Worm (Caenorhabditis elegans) whole organism, L2 larva: Measurements from ENCODE around the gene ZK1236.1.

ENCODE experiments used
- C34F6.9 ChIP-seq: fragments of 150-350 bp; optimal IDR thresholded peaks from 2 replicates; lab custom pipeline; 2014; ENCODE audit warnings: missing biosample characterization, missing genetic modification characterization
- F13H6.1 ChIP-seq: sonication (generic microtip); optimal IDR thresholded peaks from 2 replicates; lab custom pipeline; 2016; ENCODE audit warnings: missing genetic modification characterization, missing compliant biosample characterization
- Y55F3AM.14 ChIP-seq: fragments of 200-800 bp; sonication (Bioruptor generic); optimal IDR thresholded peaks from 2 replicates; lab custom pipeline; 2018; ENCODE audit warnings: mild to moderate bottlenecking, missing genetic modification characterization, missing compliant biosample characterization
- ZK546.5 ChIP-seq: sonication (generic microtip); optimal IDR thresholded peaks from 2 replicates; lab custom pipeline; 2017; ENCODE audit warnings: missing biosample characterization, missing genetic modification characterization
- aly-2 ChIP-seq: fragments of 150-350 bp; optimal IDR thresholded peaks from 2 replicates; lab custom pipeline; 2014; ENCODE audit warnings: missing biosample characterization, missing genetic modification characterization
- ama-1 ChIP-seq: fragments of 150-350 bp; optimal IDR thresholded peaks from 2 replicates; lab custom pipeline; 2018; ENCODE audit warnings: inconsistent platforms
- blmp-1 ChIP-seq: sonication (generic microtip); optimal IDR thresholded peaks from 2 replicates; lab custom pipeline; 2017; ENCODE audit warnings: missing genetic modification characterization, mild to moderate bottlenecking, missing compliant biosample characterization, antibody characterized with exemption, moderate library complexity; ENCODE audit not compliant: insufficient read depth
- ceh-16 ChIP-seq: fragments of 150-350 bp; optimal IDR thresholded peaks from 2 replicates; lab custom pipeline; 2014; ENCODE audit warnings: missing biosample characterization, missing genetic modification characterization
- crh-2 ChIP-seq: sonication (generic microtip); optimal IDR thresholded peaks from 2 replicates; lab custom pipeline; 2017; ENCODE audit warnings: missing biosample characterization, missing genetic modification characterization
- dmd-4 ChIP-seq: sonication (generic microtip); optimal IDR thresholded peaks from 2 replicates; lab custom pipeline; 2017; ENCODE audit warnings: missing biosample characterization, missing genetic modification characterization
- egl-27 ChIP-seq: sonication (generic microtip); optimal IDR thresholded peaks from 3 replicates; lab custom pipeline; 2017; ENCODE audit warnings: missing biosample characterization, missing genetic modification reagents, missing genetic modification characterization
- fos-1 ChIP-seq: fragments of 150-350 bp; optimal IDR thresholded peaks from 2 replicates; lab custom pipeline; 2014; ENCODE audit warnings: missing biosample characterization, missing genetic modification characterization
- gmeb-1 ChIP-seq: fragments of 150-350 bp; optimal IDR thresholded peaks from 2 replicates; lab custom pipeline; 2014; ENCODE audit warnings: missing biosample characterization, missing genetic modification characterization
- lin-11 ChIP-seq: fragments of 150-350 bp; sonication (generic microtip); optimal IDR thresholded peaks from 2 replicates; lab custom pipeline; 2014; ENCODE audit warnings: missing biosample characterization, missing genetic modification characterization, inconsistent platforms, mixed read lengths
- lin-39 ChIP-seq: fragments of 150-350 bp; optimal IDR thresholded peaks from 2 replicates; lab custom pipeline; 2014; ENCODE audit warnings: missing biosample characterization, missing genetic modification reagents, missing genetic modification characterization
- lsy-2 ChIP-seq, 2 experiments: fragments of 150-350 bp in 1 of 2; sonication (generic microtip) in 1 of 2; optimal IDR thresholded peaks; 2 replicates each; lab custom pipeline; 2014 to 2017; ENCODE audit warnings: missing biosample characterization in 2 of 2, missing genetic modification characterization in 2 of 2
- mab-5 ChIP-seq: fragments of 150-350 bp; optimal IDR thresholded peaks from 2 replicates; lab custom pipeline; 2014; ENCODE audit warnings: missing biosample characterization, missing genetic modification characterization
- mbf-1 ChIP-seq: sonication (generic microtip); optimal IDR thresholded peaks from 2 replicates; lab custom pipeline; 2017; ENCODE audit warnings: missing biosample characterization, missing genetic modification characterization
- mdl-1 ChIP-seq, 2 experiments: fragments of 150-350 bp in 1 of 2; sonication (generic microtip) in 1 of 2; optimal IDR thresholded peaks; 2 replicates each; lab custom pipeline; 2017; ENCODE audit warnings: missing biosample characterization in 2 of 2, missing genetic modification characterization in 2 of 2
- nhr-10 ChIP-seq: sonication (generic microtip); optimal IDR thresholded peaks from 2 replicates; lab custom pipeline; 2017; ENCODE audit warnings: missing biosample characterization, missing genetic modification characterization
- nhr-11 ChIP-seq: fragments of 150-350 bp; optimal IDR thresholded peaks from 2 replicates; lab custom pipeline; 2014; ENCODE audit warnings: missing biosample characterization, missing genetic modification characterization
- nhr-21 ChIP-seq: fragments of 150-350 bp; optimal IDR thresholded peaks from 2 replicates; lab custom pipeline; 2014; ENCODE audit warnings: missing biosample characterization, missing genetic modification characterization
- nhr-23 ChIP-seq: fragments of 150-350 bp; optimal IDR thresholded peaks from 2 replicates; lab custom pipeline; 2014; ENCODE audit warnings: missing biosample characterization, missing genetic modification reagents, missing genetic modification characterization
- nhr-6 ChIP-seq: fragments of 150-350 bp; optimal IDR thresholded peaks from 2 replicates; lab custom pipeline; 2014; ENCODE audit warnings: missing biosample characterization, missing genetic modification characterization
- nhr-77 ChIP-seq: fragments of 150-350 bp; optimal IDR thresholded peaks from 2 replicates; lab custom pipeline; 2014; ENCODE audit warnings: missing biosample characterization, missing genetic modification characterization
- peb-1 ChIP-seq: fragments of 150-350 bp; optimal IDR thresholded peaks from 2 replicates; lab custom pipeline; 2014; ENCODE audit warnings: missing biosample characterization, missing genetic modification characterization
- sem-4 ChIP-seq: fragments of 150-350 bp; optimal IDR thresholded peaks from 2 replicates; lab custom pipeline; 2014; ENCODE audit warnings: missing biosample characterization, missing genetic modification reagents, missing genetic modification characterization
- skn-1 ChIP-seq: sonication (generic microtip); optimal IDR thresholded peaks from 2 replicates; lab custom pipeline; 2017; ENCODE audit warnings: missing biosample characterization, missing genetic modification characterization
- sma-9 ChIP-seq, 2 experiments: fragments of 150-350 bp in 1 of 2; sonication (generic microtip) in 1 of 2; optimal IDR thresholded peaks; 2 replicates each; lab custom pipeline; 2014 to 2016; ENCODE audit warnings: missing genetic modification characterization in 2 of 2, mild to moderate bottlenecking in 1 of 2, missing biosample characterization in 1 of 2, missing compliant biosample characterization in 1 of 2, missing genetic modification reagents in 1 of 2, moderate library complexity in 1 of 2
- unc-39 ChIP-seq: fragments of 150-350 bp; optimal IDR thresholded peaks from 2 replicates; lab custom pipeline; 2014; ENCODE audit warnings: missing biosample characterization, missing genetic modification characterization
- unc-55 ChIP-seq: fragments of 150-350 bp; sonication (generic microtip); optimal IDR thresholded peaks from 3 replicates; lab custom pipeline; 2014; ENCODE audit warnings: missing biosample characterization, missing genetic modification reagents, missing genetic modification characterization
- zag-1 ChIP-seq: fragments of 150-350 bp; optimal IDR thresholded peaks from 2 replicates; lab custom pipeline; 2014; ENCODE audit warnings: missing biosample characterization, missing genetic modification characterization
- ztf-1 ChIP-seq: fragments of 200-800 bp; sonication (Bioruptor generic); conservative IDR thresholded peaks from 2 replicates; pipeline ENCODE4 v1.3.6; 2022; ENCODE audit warnings: missing genetic modification characterization, missing compliant biosample characterization
- ztf-11 ChIP-seq: sonication (generic microtip); optimal IDR thresholded peaks from 2 replicates; lab custom pipeline; 2017; ENCODE audit warnings: missing biosample characterization, missing genetic modification characterization
- ztf-4 ChIP-seq: fragments of 150-350 bp; optimal IDR thresholded peaks from 2 replicates; lab custom pipeline; 2014; ENCODE audit warnings: missing biosample characterization, missing genetic modification characterization

Gene ZK1236.1

ce11 chrIII:8461410-8461809 is 32.3 kb downstream of the ZK1236.1 start:
- TF ChIP-seq F13H6.1 (tag; lab: Kevin White, UChicago) (no peak), lsy-2 (tag; optimal IDR thresholded peaks at IDR 0.05; lab: Kevin White, UChicago) (peak in 1 of 2 experiments; percentile 88)

ce11 chrIII:8466735-8467134 is 37.6 kb downstream of the ZK1236.1 start, which contains the start of gene mig-39:
TSS of gene mig-39 (plus strand) at chrIII:8467035.
- TF ChIP-seq ztf-11 (tag; lab: Kevin White, UChicago): no peak
- TF ChIP-seq mdl-1 (tag; optimal IDR thresholded peaks at IDR 0.05; lab: Kevin White, UChicago): no peak
- no peak for TF ChIP-seq C34F6.9 (tag; lab: Kevin White, UChicago)
- no peak for TF ChIP-seq nhr-10 (tag; lab: Kevin White, UChicago)
- no peak for TF ChIP-seq mab-5
- TF ChIP-seq zag-1 (tag; lab: Kevin White, UChicago): no peak
- no peak for TF ChIP-seq ztf-1 (GFP tag; lab: Robert Waterston, UW)
- no peak for TF ChIP-seq aly-2 (tag; lab: Kevin White, UChicago)
- no peak for TF ChIP-seq ZK546.5 (tag; lab: Kevin White, UChicago)
- no peak for TF ChIP-seq dmd-4
- no peak for TF ChIP-seq unc-39 (tag; lab: Kevin White, UChicago)
- TF ChIP-seq peb-1: no peak
- no peak for TF ChIP-seq lin-11 (tag; lab: Kevin White, UChicago)
- TF ChIP-seq fos-1 (tag; lab: Kevin White, UChicago): no peak

- TF ChIP-seq dmd-4 (no peak), ceh-16 (tag; lab: Kevin White, UChicago) (no peak), ztf-11 (tag; lab: Kevin White, UChicago) (no peak), mdl-1 (tag; optimal IDR thresholded peaks at IDR 0.05; lab: Kevin White, UChicago) (no peak), lin-11 (tag; lab: Kevin White, UChicago) (no peak), nhr-77 (tag; lab: Kevin White, UChicago) (no peak)
These were observed 38.4 kb downstream of the ZK1236.1 start for ce11 chrIII:8467520-8467919.

DNA sequence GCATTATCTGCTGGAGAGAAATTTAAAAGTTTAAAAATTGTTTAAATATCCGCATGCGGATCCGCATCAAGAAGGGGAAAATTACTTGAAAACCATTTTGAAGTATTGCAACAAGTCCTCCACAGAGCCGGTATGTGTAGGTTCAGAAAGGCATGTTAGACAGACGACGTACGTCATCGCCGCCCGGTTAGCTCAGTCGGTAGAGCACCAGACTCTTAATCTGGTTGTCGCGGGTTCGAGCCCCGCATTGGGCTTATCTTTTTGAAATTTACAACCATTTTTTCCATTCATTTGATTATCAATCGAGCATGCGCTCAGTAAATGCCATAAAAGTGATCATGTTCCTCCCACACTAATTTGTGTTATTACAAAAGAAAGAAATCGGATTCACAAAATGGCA is 44.2 kb downstream of the ZK1236.1 start:
- TF ChIP-seq sem-4 (tag; lab: Kevin White, UChicago) (no peak), ZK546.5 (tag; lab: Kevin White, UChicago) (no peak), nhr-11 (tag; lab: Kevin White, UChicago) (no peak), skn-1 (tag; lab: Kevin White, UChicago) (no peak), mbf-1 (tag; lab: Kevin White, UChicago) (no peak), Y55F3AM.14 (GFP tag; lab: Kevin White, UChicago) (no peak), unc-55 (no peak), ztf-4 (tag; lab: Kevin White, UChicago) (no peak), ztf-1 (GFP tag; lab: Robert Waterston, UW) (no peak), nhr-6 (no peak), ama-1 (no peak), egl-27 (tag; lab: Kevin White, UChicago) (no peak), nhr-77 (tag; lab: Kevin White, UChicago) (no peak), zag-1 (tag; lab: Kevin White, UChicago) (no peak)

DNA sequence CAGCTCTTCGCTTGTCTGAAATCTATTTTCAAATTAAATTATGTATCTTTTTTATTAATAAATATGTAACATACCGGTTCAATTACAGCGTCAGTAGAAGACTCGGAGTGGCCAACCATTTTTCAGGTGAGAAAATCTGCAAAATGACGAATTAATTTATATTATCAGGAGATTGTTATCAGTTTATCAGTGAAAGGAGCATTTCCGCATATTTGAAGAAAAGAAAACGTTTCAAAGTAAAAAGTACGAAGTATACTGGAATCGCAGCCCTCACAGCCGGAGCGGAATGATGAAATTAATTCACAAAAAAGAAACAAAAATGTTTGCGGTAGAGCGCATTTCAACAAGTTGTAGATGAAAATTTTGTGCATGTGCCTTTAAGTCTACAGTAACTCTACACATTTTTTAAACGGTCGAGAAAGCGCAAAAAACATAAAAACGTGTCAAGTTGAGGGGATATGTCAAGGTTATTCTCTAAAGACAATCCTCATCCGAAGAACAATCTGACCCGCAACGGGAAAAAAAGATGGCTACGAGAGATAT is 50.3 kb downstream of the ZK1236.1 start:
- no peak for TF ChIP-seq aly-2 (tag; lab: Kevin White, UChicago)
- no peak for TF ChIP-seq skn-1 (tag; lab: Kevin White, UChicago)
- no peak for TF ChIP-seq mdl-1 (tag; optimal IDR thresholded peaks at IDR 0.05; lab: Kevin White, UChicago)
- TF ChIP-seq nhr-77 (tag; lab: Kevin White, UChicago): no peak
- TF ChIP-seq nhr-21 (tag; lab: Kevin White, UChicago): no peak
- no peak for TF ChIP-seq crh-2
- TF ChIP-seq fos-1 (tag; lab: Kevin White, UChicago): peak; percentile 63
- no peak for TF ChIP-seq blmp-1 (tag; lab: Kevin White, UChicago)
- no peak for TF ChIP-seq lin-39 (tag; lab: Kevin White, UChicago)
- TF ChIP-seq gmeb-1 (tag; lab: Kevin White, UChicago): no peak
- TF ChIP-seq sma-9 (GFP tag; optimal IDR thresholded peaks at IDR 0.05; lab: Kevin White, UChicago): peak; percentile 9
- no peak for TF ChIP-seq sma-9 (tag; optimal IDR thresholded peaks at IDR 0.05; lab: Kevin White, UChicago)
- TF ChIP-seq lsy-2 (tag; optimal IDR thresholded peaks at IDR 0.05; lab: Kevin White, UChicago): no peak
- TF ChIP-seq unc-39 (tag; lab: Kevin White, UChicago): no peak
- TF ChIP-seq nhr-23: no peak
- TF ChIP-seq, all 48 proteins: peak for 2
